Fruit fly (Drosophila melanogaster) ovary, adult (tissue): ENCODE results near the gene TBC1D23.

ENCODE experiments used
- CG17801 ChIP-seq: fragments of 200-800 bp; optimal IDR thresholded peaks from 2 replicates; lab custom pipeline; 2019; ENCODE audit warnings: missing biosample characterization, mild to moderate bottlenecking, missing genetic modification characterization, moderate library complexity; ENCODE audit not compliant: partially characterized antibody

Gene TBC1D23

dm6 chr2L:1169867-1170415 is 40.8 kb downstream of the TBC1D23 start, which contains the start of the genes CG31922 and Plap:
Gene CG31922 (plus strand): TSS chr2L:1170181.
Gene Plap (minus strand): TSS chr2L:1170365.
- TF ChIP-seq CG17801 (GFP tag; lab: Kevin White, UChicago): peak; percentile 69

dm6 chr2L:1172704-1173107 is 43.6 kb downstream of the TBC1D23 start, which contains the start of the genes Charon and CG4887:
Gene Charon (minus strand): TSS chr2L:1172805.
Gene CG4887 (plus strand): TSS chr2L:1173009.
- peak; percentile 50 for TF ChIP-seq CG17801 (GFP tag; lab: Kevin White, UChicago)

- TF ChIP-seq CG17801 (GFP tag; lab: Kevin White, UChicago): peak; percentile 2
These were observed 48.4 kb downstream of the TBC1D23 start, which contains the start of gene CG4896 for dm6 chr2L:1177522-1177921. Gene CG4896 (plus strand): TSS chr2L:1177690.
